Worm (Caenorhabditis elegans) whole organism, L4 larva: ENCODE results near the gene K02H11.4.

Source experiments
- ama-1 ChIP-seq: fragments of 150-350 bp; optimal IDR thresholded peaks from 2 replicates; lab custom pipeline; 2014; ENCODE audit warnings: inconsistent platforms, mixed read lengths
- ceh-28 ChIP-seq: fragments of 150-350 bp; optimal IDR thresholded peaks from 2 replicates; lab custom pipeline; 2014; ENCODE audit warnings: missing biosample characterization, missing genetic modification reagents, missing genetic modification characterization
- fos-1 ChIP-seq: fragments of 150-350 bp; optimal IDR thresholded peaks from 2 replicates; lab custom pipeline; 2014; ENCODE audit warnings: missing biosample characterization, missing genetic modification characterization
- lsy-2 ChIP-seq, 2 experiments: fragments of 150-350 bp in 1 of 2; sonication (generic microtip) in 1 of 2; optimal IDR thresholded peaks; 2 replicates each; lab custom pipeline; 2014 to 2017; ENCODE audit warnings: missing biosample characterization in 2 of 2, missing genetic modification characterization in 2 of 2
- nhr-11 ChIP-seq: fragments of 150-350 bp; optimal IDR thresholded peaks from 2 replicates; lab custom pipeline; 2014; ENCODE audit warnings: missing biosample characterization, missing genetic modification characterization

ce11 chrV:1572585-1572984 lies 41.5 kb upstream of the K02H11.4 start:
- TF ChIP-seq ceh-28 (no peak), ama-1 (lab: Kevin White, UChicago) (no peak), fos-1 (tag; lab: Kevin White, UChicago) (no peak), lsy-2 (tag; optimal IDR thresholded peaks at IDR 0.05; lab: Kevin White, UChicago) (no peak), nhr-11 (no peak)
